Worm (Caenorhabditis elegans) whole organism, young adult: ENCODE results near the gene srt-33.

Experiments
- bed-2 ChIP-seq: fragments of 200-800 bp; sonication (Bioruptor generic); IDR thresholded peaks from 2 replicates; pipeline ENCODE4 v1.3.6; 2022; ENCODE audit warnings: missing genetic modification reagents, missing genetic modification characterization, missing compliant biosample characterization
- efl-1 ChIP-seq: fragments of 150-350 bp; optimal IDR thresholded peaks from 2 replicates; lab custom pipeline; 2014; ENCODE audit warnings: missing biosample characterization, missing genetic modification reagents, missing genetic modification characterization
- tlf-1 ChIP-seq: fragments of 200-800 bp; sonication (Bioruptor generic); optimal IDR thresholded peaks from 2 replicates; lab custom pipeline; 2018; ENCODE audit warnings: mild to moderate bottlenecking, missing genetic modification characterization, missing compliant biosample characterization
- unc-62 ChIP-seq: fragments of 150-350 bp; optimal IDR thresholded peaks from 2 replicates; lab custom pipeline; 2014; ENCODE audit warnings: missing biosample characterization, missing genetic modification reagents, missing genetic modification characterization

DNA sequence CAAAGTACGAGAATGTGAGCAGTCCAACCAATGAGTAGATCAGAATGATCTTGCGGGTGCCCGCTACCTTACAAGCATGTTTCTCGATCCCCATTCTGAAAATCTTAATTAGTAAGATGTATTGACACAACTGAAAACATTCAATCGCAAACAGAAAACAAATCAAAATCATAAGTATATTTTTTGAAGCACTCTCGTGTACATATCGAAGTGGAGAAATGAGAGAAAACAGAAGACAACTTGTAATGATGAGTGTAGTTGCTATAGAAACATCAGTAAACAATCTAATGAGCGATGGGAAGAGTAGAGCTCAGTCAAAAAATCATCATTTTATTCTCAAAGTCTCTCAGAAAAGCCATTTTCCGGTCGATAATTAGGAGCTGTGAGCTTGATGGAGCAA, 33.0 kb upstream of the srt-33 start, which contains the start of gene F14D7.8:
- TF ChIP-seq unc-62 (GFP tag; lab: Kevin White, UChicago) (no peak), bed-2 (GFP tag; lab: Robert Waterston, UW) (no peak), efl-1 (GFP tag; lab: Kevin White, UChicago) (no peak), tlf-1 (GFP tag; lab: Kevin White, UChicago) (no peak)
